Fruit fly (Drosophila melanogaster) whole organism, embryonic: ENCODE data around the gene Cmtr1.

Experiments used
- BEAF-32 ChIP-seq: fragments of 200-800 bp; sonication (Bioruptor generic); optimal IDR thresholded peaks from 3 replicates; lab custom pipeline; 2017; ENCODE audit warnings: missing biosample characterization, missing genetic modification characterization, mild to moderate bottlenecking, moderate library complexity, missing genetic modification reagents
- Bgb ChIP-seq: fragments of 200-800 bp; sonication (Bioruptor generic); IDR thresholded peaks from 2 replicates; pipeline ENCODE4 v1.3.6; 2022; ENCODE audit warnings: missing biosample characterization, missing genetic modification characterization; ENCODE audit not compliant: partially characterized antibody
- CG10267 ChIP-seq: fragments of 200-800 bp; sonication (Bioruptor generic); optimal IDR thresholded peaks from 2 replicates; lab custom pipeline; 2018; ENCODE audit warnings: missing biosample characterization, mild to moderate bottlenecking, missing genetic modification characterization, moderate library complexity
- CG11560 ChIP-seq: fragments of 200-800 bp; sonication (Bioruptor generic); IDR thresholded peaks from 3 replicates; pipeline ENCODE4 v1.3.6; 2022; ENCODE audit warnings: missing biosample characterization, missing genetic modification characterization
- CG12391 ChIP-seq: fragments of 200-800 bp; sonication (Bioruptor generic); optimal IDR thresholded peaks from 3 replicates; lab custom pipeline; 2018; ENCODE audit warnings: missing biosample characterization, mild to moderate bottlenecking, missing genetic modification characterization, moderate library complexity
- CG12659 ChIP-seq: fragments of 200-800 bp; sonication (Bioruptor generic); optimal IDR thresholded peaks from 3 replicates; lab custom pipeline; 2017; ENCODE audit warnings: mild to moderate bottlenecking, missing biosample characterization, missing genetic modification reagents, missing genetic modification characterization
- CG14050 ChIP-seq: fragments of 200-800 bp; sonication (Bioruptor generic); IDR thresholded peaks from 3 replicates; pipeline ENCODE4 v1.3.6; 2022; ENCODE audit warnings: missing biosample characterization, missing genetic modification characterization
- CG14710 ChIP-seq: fragments of 200-800 bp; sonication (Bioruptor generic); optimal IDR thresholded peaks from 3 replicates; lab custom pipeline; 2019; ENCODE audit warnings: missing biosample characterization, mild to moderate bottlenecking, missing genetic modification characterization, moderate library complexity
- CG16813 ChIP-seq: fragments of 200-800 bp; sonication (Bioruptor generic); IDR thresholded peaks from 3 replicates; pipeline ENCODE4 v1.3.6; 2022; ENCODE audit warnings: missing biosample characterization, missing genetic modification characterization; ENCODE audit not compliant: partially characterized antibody
- CG17829 ChIP-seq: fragments of 200-800 bp; optimal IDR thresholded peaks from 2 replicates; lab custom pipeline; 2019; ENCODE audit warnings: missing biosample characterization, mild to moderate bottlenecking, missing genetic modification characterization, moderate library complexity
- CG1832 ChIP-seq: fragments of 200-800 bp; sonication (Bioruptor generic); optimal IDR thresholded peaks from 2 replicates; lab custom pipeline; 2017; ENCODE audit warnings: missing biosample characterization, mild to moderate bottlenecking, missing genetic modification characterization, inconsistent platforms
- CG18619 ChIP-seq: fragments of 200-800 bp; sonication (Bioruptor generic); optimal IDR thresholded peaks from 3 replicates; lab custom pipeline; 2017; ENCODE audit warnings: missing biosample characterization, mild to moderate bottlenecking, missing genetic modification characterization
- CG2116 ChIP-seq: fragments of 200-800 bp; sonication (Bioruptor generic); optimal IDR thresholded peaks from 3 replicates; lab custom pipeline; 2018; ENCODE audit warnings: missing biosample characterization, mild to moderate bottlenecking, missing genetic modification characterization
- CG2129 ChIP-seq: fragments of 200-800 bp; sonication (Bioruptor generic); IDR thresholded peaks from 2 replicates; pipeline ENCODE4 v1.3.6; 2022; ENCODE audit warnings: missing biosample characterization, missing genetic modification characterization; ENCODE audit not compliant: partially characterized antibody
- CG4617 ChIP-seq: fragments of 200-800 bp; sonication (Bioruptor generic); optimal IDR thresholded peaks from 3 replicates; lab custom pipeline; 2016; ENCODE audit warnings: missing biosample characterization, missing genetic modification characterization, borderline replicate concordance
- CG5245 ChIP-seq: fragments of 200-800 bp; sonication (Bioruptor generic); optimal IDR thresholded peaks from 3 replicates; lab custom pipeline; 2016; ENCODE audit warnings: missing biosample characterization, missing genetic modification characterization
- CG6791 ChIP-seq: fragments of 200-800 bp; sonication (Bioruptor generic); IDR thresholded peaks from 3 replicates; pipeline ENCODE4 v1.3.6; 2022; ENCODE audit warnings: missing biosample characterization, missing genetic modification characterization; ENCODE audit not compliant: partially characterized antibody
- CG6854 ChIP-seq: fragments of 200-800 bp; sonication (Bioruptor generic); optimal IDR thresholded peaks from 3 replicates; lab custom pipeline; 2017; ENCODE audit warnings: missing biosample characterization, mild to moderate bottlenecking, missing genetic modification characterization
- CG8089 ChIP-seq: fragments of 200-800 bp; sonication (Bioruptor generic); optimal IDR thresholded peaks from 3 replicates; lab custom pipeline; 2016; ENCODE audit warnings: missing biosample characterization, missing genetic modification characterization
- CG9437 ChIP-seq: fragments of 200-800 bp; sonication (Bioruptor generic); optimal IDR thresholded peaks from 2 replicates; lab custom pipeline; 2018; ENCODE audit warnings: missing biosample characterization, mild to moderate bottlenecking, missing genetic modification characterization
- CG9797 ChIP-seq: fragments of 200-800 bp; sonication (Bioruptor generic); optimal IDR thresholded peaks from 3 replicates; lab custom pipeline; 2018; ENCODE audit warnings: missing biosample characterization, mild to moderate bottlenecking, missing genetic modification characterization
- Dll ChIP-seq: fragments of 200-800 bp; sonication (Bioruptor generic); IDR thresholded peaks from 4 replicates; pipeline ENCODE4 v1.3.6; 2022; ENCODE audit warnings: missing biosample characterization, missing genetic modification characterization; ENCODE audit not compliant: partially characterized antibody
- Dp ChIP-seq: fragments of 200-800 bp; sonication (Bioruptor generic); optimal IDR thresholded peaks from 2 replicates; lab custom pipeline; 2018; ENCODE audit warnings: missing biosample characterization, mild to moderate bottlenecking, missing genetic modification characterization, moderate library complexity
- Dref ChIP-seq: fragments of 200-800 bp; sonication (Bioruptor generic); IDR thresholded peaks from 2 replicates; pipeline ENCODE4 v1.3.6; 2022; ENCODE audit warnings: missing biosample characterization, missing genetic modification characterization
- Hand ChIP-seq: fragments of 200-800 bp; sonication (Bioruptor generic); optimal IDR thresholded peaks from 2 replicates; lab custom pipeline; 2017; ENCODE audit warnings: mild to moderate bottlenecking, missing biosample characterization, missing genetic modification reagents, missing genetic modification characterization
- Hey ChIP-seq: fragments of 200-800 bp; sonication (Bioruptor generic); optimal IDR thresholded peaks from 3 replicates; lab custom pipeline; 2018; ENCODE audit warnings: missing biosample characterization, mild to moderate bottlenecking, missing genetic modification characterization
- HmgZ ChIP-seq: fragments of 200-800 bp; sonication (Bioruptor generic); optimal IDR thresholded peaks from 2 replicates; lab custom pipeline; 2018; ENCODE audit warnings: missing biosample characterization, mild to moderate bottlenecking, missing genetic modification characterization
- Lpt ChIP-seq: fragments of >200 bp; optimal IDR thresholded peaks from 2 replicates; lab custom pipeline; 2018; ENCODE audit warnings: missing biosample characterization, missing genetic modification characterization
- MBD-R2 ChIP-seq: fragments of 200-800 bp; sonication (Bioruptor generic); IDR thresholded peaks from 2 replicates; pipeline ENCODE4 v1.3.6; 2022; ENCODE audit warnings: missing biosample characterization, missing genetic modification characterization
- MESR4 ChIP-seq: fragments of 200-800 bp; sonication (Bioruptor generic); optimal IDR thresholded peaks from 2 replicates; lab custom pipeline; 2018; ENCODE audit warnings: missing biosample characterization, mild to moderate bottlenecking, missing genetic modification characterization, moderate library complexity
- NfI ChIP-seq: fragments of 200-800 bp; sonication (Bioruptor generic); optimal IDR thresholded peaks from 3 replicates; lab custom pipeline; 2018; ENCODE audit warnings: missing biosample characterization, mild to moderate bottlenecking, missing genetic modification characterization, moderate library complexity
- Sin3A ChIP-seq: fragments of >200 bp; optimal IDR thresholded peaks from 2 replicates; lab custom pipeline; 2018
- Sry-δ ChIP-seq: fragments of 200-800 bp; sonication (Bioruptor generic); optimal IDR thresholded peaks from 2 replicates; lab custom pipeline; 2016; ENCODE audit warnings: missing biosample characterization, missing genetic modification characterization
- YL-1 ChIP-seq: fragments of 200-800 bp; sonication (Bioruptor generic); optimal IDR thresholded peaks from 3 replicates; lab custom pipeline; 2017; ENCODE audit warnings: missing biosample characterization, mild to moderate bottlenecking, missing genetic modification characterization
- ara ChIP-seq: fragments of 200-800 bp; sonication (Bioruptor generic); IDR thresholded peaks from 2 replicates; pipeline ENCODE4 v1.3.6; 2022; ENCODE audit warnings: missing biosample characterization, missing genetic modification characterization
- ato ChIP-seq: fragments of 200-800 bp; sonication (Bioruptor generic); IDR thresholded peaks from 2 replicates; pipeline ENCODE4 v1.3.6; 2022; ENCODE audit warnings: missing biosample characterization, missing genetic modification characterization; ENCODE audit not compliant: partially characterized antibody
- az2 ChIP-seq: fragments of 200-800 bp; sonication (Bioruptor generic); optimal IDR thresholded peaks from 3 replicates; lab custom pipeline; 2016; ENCODE audit warnings: missing biosample characterization, missing genetic modification characterization
- crc ChIP-seq: fragments of 200-800 bp; sonication (Bioruptor generic); optimal IDR thresholded peaks from 2 replicates; lab custom pipeline; 2016; ENCODE audit warnings: missing biosample characterization, missing genetic modification characterization
- dm ChIP-seq: fragments of 200-800 bp; sonication (Bioruptor generic); optimal IDR thresholded peaks from 3 replicates; lab custom pipeline; 2016; ENCODE audit warnings: missing biosample characterization, missing genetic modification characterization
- gce ChIP-seq: fragments of 200-800 bp; sonication (Bioruptor generic); IDR thresholded peaks from 3 replicates; pipeline ENCODE4 v1.3.6; 2022; ENCODE audit warnings: missing biosample characterization, missing genetic modification characterization
- hb ChIP-seq: fragments of 200-800 bp; sonication (Bioruptor generic); IDR thresholded peaks from 3 replicates; pipeline ENCODE4 v1.3.6; 2022; ENCODE audit warnings: missing biosample characterization, missing genetic modification characterization; ENCODE audit not compliant: partially characterized antibody
- inv ChIP-seq: fragments of 200-800 bp; sonication (Bioruptor generic); IDR thresholded peaks from 2 replicates; pipeline ENCODE4 v1.3.6; 2022; ENCODE audit warnings: missing biosample characterization, missing genetic modification characterization; ENCODE audit not compliant: partially characterized antibody
- oc ChIP-seq: fragments of 200-800 bp; sonication (Bioruptor generic); optimal IDR thresholded peaks from 2 replicates; lab custom pipeline; 2018; ENCODE audit warnings: missing biosample characterization, mild to moderate bottlenecking, missing genetic modification characterization, moderate library complexity
- pb ChIP-seq: fragments of 200-800 bp; sonication (Bioruptor generic); optimal IDR thresholded peaks from 3 replicates; lab custom pipeline; 2016; ENCODE audit warnings: missing biosample characterization, missing genetic modification characterization
- pzg ChIP-seq: fragments of 200-800 bp; sonication (Bioruptor generic); optimal IDR thresholded peaks from 3 replicates; lab custom pipeline; 2018; ENCODE audit warnings: missing biosample characterization, mild to moderate bottlenecking, missing genetic modification characterization, moderate library complexity
- sqz ChIP-seq: fragments of 200-800 bp; sonication (Bioruptor generic); optimal IDR thresholded peaks from 3 replicates; lab custom pipeline; 2018; ENCODE audit warnings: missing biosample characterization, mild to moderate bottlenecking, missing genetic modification characterization
- stwl ChIP-seq: fragments of 200-800 bp; sonication (Bioruptor generic); optimal IDR thresholded peaks from 3 replicates; lab custom pipeline; 2018; ENCODE audit warnings: missing biosample characterization, mild to moderate bottlenecking, missing genetic modification characterization, moderate library complexity
- tx ChIP-seq: fragments of 200-800 bp; sonication (Bioruptor generic); optimal IDR thresholded peaks from 2 replicates; lab custom pipeline; 2016; ENCODE audit warnings: missing biosample characterization, missing genetic modification characterization
- vnd ChIP-seq: fragments of 200-800 bp; sonication (Bioruptor generic); IDR thresholded peaks from 3 replicates; pipeline ENCODE4 v1.3.6; 2022; ENCODE audit warnings: missing biosample characterization, missing genetic modification characterization; ENCODE audit not compliant: partially characterized antibody

Gene Cmtr1

dm6 chrX:4131049-4131629, 30.3 kb upstream of the Cmtr1 start, which contains the start of gene GlcAT-I (continued):
- TF ChIP-seq CG17829 (tag; lab: Kevin White, UChicago): no peak
- TF ChIP-seq oc (tag; lab: Kevin White, UChicago): no peak
- TF ChIP-seq CG11560: no peak
- no peak for TF ChIP-seq NfI (GFP tag; lab: Kevin White, UChicago)
- peak; percentile 62 for TF ChIP-seq pzg (GFP tag; lab: Kevin White, UChicago)
- TF ChIP-seq az2 (GFP tag; lab: Kevin White, UChicago): no peak
- TF ChIP-seq ato: no peak
- peak; percentile 39 for TF ChIP-seq CG12659 (GFP tag; lab: Kevin White, UChicago)
- peak; percentile 57; the same call in 2 of the 3 replicates for TF ChIP-seq CG6791
- peak; percentile 29 for TF ChIP-seq dm (GFP tag; lab: Kevin White, UChicago)
- TF ChIP-seq CG18619 (GFP tag; lab: Kevin White, UChicago): no peak
- no peak for TF ChIP-seq Hand (GFP tag; lab: Kevin White, UChicago)
- TF ChIP-seq CG2116: peak; percentile 36
- TF ChIP-seq CG4617 (GFP tag; lab: Kevin White, UChicago): peak; percentile 64
- no peak for TF ChIP-seq CG6854
- TF ChIP-seq tx: no peak
- TF ChIP-seq BEAF-32 (GFP tag; lab: Kevin White, UChicago): peak; percentile 73
- TF ChIP-seq Hey (tag; lab: Kevin White, UChicago): no peak
- no peak for TF ChIP-seq CG1832 (GFP tag; lab: Kevin White, UChicago)
- peak; percentile 62 for TF ChIP-seq MESR4 (GFP tag; lab: Kevin White, UChicago)
- TF ChIP-seq Dref (GFP tag; lab: Robert Waterston, UW): peak; percentile 65
- TF ChIP-seq crc (GFP tag; lab: Kevin White, UChicago): no peak
- TF ChIP-seq pb (GFP tag; lab: Kevin White, UChicago): no peak
- TF ChIP-seq ara (GFP tag; lab: Robert Waterston, UW): no peak
- TF ChIP-seq CG14050 (GFP tag; lab: Robert Waterston, UW): no peak
- TF ChIP-seq CG9797: peak; percentile 64
- no peak for TF ChIP-seq Lpt (GFP tag; lab: Kevin White, UChicago)
- TF ChIP-seq hb (GFP tag; lab: Robert Waterston, UW): 0 out of 3 replicates have a peak, but pooled peaks have one; percentile 15
- TF ChIP-seq CG14710 (tag; lab: Kevin White, UChicago): peak; percentile 99
- peak; percentile 81 for TF ChIP-seq CG9437 (GFP tag; lab: Kevin White, UChicago)
- peak; percentile 13 for TF ChIP-seq Sin3A (lab: Kevin White, UChicago)
- peak; percentile 55 for TF ChIP-seq Bgb (GFP tag; lab: Robert Waterston, UW)
- TF ChIP-seq gce (GFP tag; lab: Robert Waterston, UW): no peak
- TF ChIP-seq MBD-R2: peak; percentile 83
- no peak for TF ChIP-seq sqz
- TF ChIP-seq stwl (tag; lab: Kevin White, UChicago): peak; percentile 76
- no peak for TF ChIP-seq CG2129 (GFP tag; lab: Robert Waterston, UW)
- peak; percentile 28 for TF ChIP-seq Dp
- TF ChIP-seq YL-1 (GFP tag; lab: Kevin White, UChicago): peak; percentile 40
- peak; percentile 57 for TF ChIP-seq Sry-δ (GFP tag; lab: Kevin White, UChicago)
- TF ChIP-seq CG8089 (GFP tag; lab: Kevin White, UChicago): no peak
- peak; percentile 33; the same call in 1 of the 2 replicates for TF ChIP-seq inv (GFP tag; lab: Robert Waterston, UW)
- TF ChIP-seq HmgZ: peak; percentile 22
- TF ChIP-seq Dll (GFP tag; lab: Robert Waterston, UW): peak; percentile 60; the same call in 3 of the 4 replicates
- 0 out of 3 replicates have a peak, but pooled peaks have one; percentile 26 for TF ChIP-seq vnd (GFP tag; lab: Robert Waterston, UW)
- TF ChIP-seq CG16813 (GFP tag; lab: Robert Waterston, UW): peak; percentile 58
- TF ChIP-seq CG10267 (tag; lab: Kevin White, UChicago): no peak
- TF ChIP-seq CG5245: no peak
- TF ChIP-seq CG12391 (tag; lab: Kevin White, UChicago): no peak
